Comparison of ENCODE assay signal across 7 worm cellular contexts in the genomic region with DNA sequence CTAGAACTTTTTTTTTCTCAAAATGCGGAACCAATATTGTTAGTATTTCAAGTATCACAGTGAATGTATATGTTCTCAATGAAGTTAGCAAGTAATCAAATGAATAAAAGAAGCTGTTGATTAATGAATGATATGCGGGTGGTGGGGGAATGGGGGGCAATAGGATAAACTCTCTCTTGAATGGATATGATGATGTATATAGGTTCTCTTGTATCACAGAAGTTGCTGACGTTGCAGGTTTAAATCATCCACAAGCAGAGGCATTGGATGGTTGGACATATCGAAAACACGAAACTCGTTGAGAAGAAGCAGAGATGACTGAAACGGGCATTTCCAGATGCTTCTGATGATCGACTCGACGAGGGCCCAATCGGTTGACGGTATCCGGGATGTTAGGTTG.
TF ChIP-seq lines count a peak whose summit lies in the region.

No protein-coding gene starts in this region.

TF ChIP-seq in whole organism, L1 larva, 84 proteins besides CTCF, POLR2A, EP300 and RAD21 (continues in another document):
- no peak for TF ChIP-seq elt-3 (tag; optimal IDR thresholded peaks at IDR 0.05; lab: Kevin White, UChicago)
- TF ChIP-seq ceh-90 (tag; optimal IDR thresholded peaks at IDR 0.05; lab: Kevin White, UChicago), result no peak
- TF ChIP-seq lir-3 (tag; optimal IDR thresholded peaks at IDR 0.05; lab: Kevin White, UChicago; ENCODE audit: poor library complexity), result no peak
- no peak for TF ChIP-seq efl-1 (optimal IDR thresholded peaks at IDR 0.05; lab: Kevin White, UChicago)
- peak in 1 of 2 experiments; percentile 68 for TF ChIP-seq efl-1 (GFP tag; optimal IDR thresholded peaks at IDR 0.05 in 1 of 2; lab: Kevin White, UChicago)
- no peak for TF ChIP-seq ceh-63 (GFP tag; optimal IDR thresholded peaks at IDR 0.05; lab: Kevin White, UChicago)
- TF ChIP-seq skn-1 (tag; optimal IDR thresholded peaks at IDR 0.05; lab: Kevin White, UChicago), result no peak
- no peak for TF ChIP-seq snu-23 (GFP tag; optimal IDR thresholded peaks at IDR 0.05; lab: Kevin White, UChicago)
- TF ChIP-seq zag-1 (tag; optimal IDR thresholded peaks at IDR 0.05; lab: Kevin White, UChicago), result no peak
- peak; percentile 6 for TF ChIP-seq nhr-85 (tag; lab: Kevin White, UChicago)
- no peak for TF ChIP-seq tbx-2 (tag; optimal IDR thresholded peaks at IDR 0.05; lab: Kevin White, UChicago)
- TF ChIP-seq hpl-2 (GFP tag; optimal IDR thresholded peaks at IDR 0.05; lab: Kevin White, UChicago), result no peak
- TF ChIP-seq F16B12.6 (tag; optimal IDR thresholded peaks at IDR 0.05; lab: Kevin White, UChicago), result no peak

TF ChIP-seq in whole organism, L2 larva, 48 proteins besides CTCF, POLR2A, EP300 and RAD21:
- TF ChIP-seq nhr-21 (tag; optimal IDR thresholded peaks at IDR 0.05; lab: Kevin White, UChicago) (peak; percentile 34), ceh-82 (tag; optimal IDR thresholded peaks at IDR 0.05; lab: Kevin White, UChicago) (no peak), ama-1 (optimal IDR thresholded peaks at IDR 0.05; lab: Kevin White, UChicago) (peak; percentile 73), unc-62 (GFP tag; optimal IDR thresholded peaks at IDR 0.05; lab: Kevin White, UChicago) (no peak), sma-9 (GFP tag; optimal IDR thresholded peaks at IDR 0.05; lab: Kevin White, UChicago) (peak; percentile 5), sma-9 (tag; optimal IDR thresholded peaks at IDR 0.05; lab: Kevin White, UChicago) (no peak), mbf-1 (tag; optimal IDR thresholded peaks at IDR 0.05; lab: Kevin White, UChicago) (no peak)

TF ChIP-seq in whole organism, L3 larva, 47 proteins besides CTCF, POLR2A, EP300 and RAD21:
- TF ChIP-seq nhr-25 (tag; optimal IDR thresholded peaks at IDR 0.05; lab: Kevin White, UChicago) (peak; percentile 40), unc-39 (tag; optimal IDR thresholded peaks at IDR 0.05; lab: Kevin White, UChicago) (no peak), ama-1 (optimal IDR thresholded peaks at IDR 0.05; lab: Kevin White, UChicago) (peak; percentile 86), lsy-12 (tag; optimal IDR thresholded peaks at IDR 0.05; lab: Kevin White, UChicago) (no peak)

TF ChIP-seq in whole organism, L4 larva, 104 proteins besides CTCF, POLR2A, EP300 and RAD21:
- no peak for TF ChIP-seq D1046.2 (GFP tag; IDR thresholded peaks at IDR 0.05; lab: Robert Waterston, UW)
- TF ChIP-seq ZK546.5 (tag; optimal IDR thresholded peaks at IDR 0.05; lab: Kevin White, UChicago), result no peak
- no peak for TF ChIP-seq rbr-2 (tag; optimal IDR thresholded peaks at IDR 0.05; lab: Kevin White, UChicago)
- no peak for TF ChIP-seq nhr-42 (GFP tag; IDR thresholded peaks at IDR 0.05; lab: Robert Waterston, UW)
- TF ChIP-seq ama-1 (optimal IDR thresholded peaks at IDR 0.05; lab: Kevin White, UChicago), result peak; percentile 70
- no peak for TF ChIP-seq daf-16 (GFP tag; optimal IDR thresholded peaks at IDR 0.05; lab: Kevin White, UChicago)
- TF ChIP-seq daf-16 (tag; optimal IDR thresholded peaks at IDR 0.05; lab: Kevin White, UChicago), result no peak
- TF ChIP-seq attf-4 (tag; optimal IDR thresholded peaks at IDR 0.05; lab: Kevin White, UChicago), result no peak
TF ChIP-seq in whole organism, L4 larva: peak in this region for 1.

TF ChIP-seq in whole organism, early embryonic, 17 proteins besides CTCF, POLR2A, EP300 and RAD21:
- no peak for TF ChIP-seq B0310.2 (tag; optimal IDR thresholded peaks at IDR 0.05; lab: Kevin White, UChicago)
- no peak for TF ChIP-seq hnd-1 (tag; optimal IDR thresholded peaks at IDR 0.05; lab: Kevin White, UChicago)
- TF ChIP-seq tbx-37 (GFP tag; conservative IDR thresholded peaks at IDR 0.05; lab: Robert Waterston, UW), result no peak
- TF ChIP-seq ceh-36 (tag; optimal IDR thresholded peaks at IDR 0.05; lab: Kevin White, UChicago), result no peak
- TF ChIP-seq scrt-1 (GFP tag; IDR thresholded peaks at IDR 0.05; lab: Robert Waterston, UW), result no peak
- TF ChIP-seq hmbx-1 (tag; optimal IDR thresholded peaks at IDR 0.05; lab: Kevin White, UChicago), result no peak
- TF ChIP-seq hmg-4 (GFP tag; optimal IDR thresholded peaks at IDR 0.05; lab: Kevin White, UChicago), result no peak
- TF ChIP-seq ama-1 (optimal IDR thresholded peaks at IDR 0.05; lab: Kevin White, UChicago), result peak; percentile 57
- TF ChIP-seq sea-1 (GFP tag; conservative IDR thresholded peaks at IDR 0.05; lab: Robert Waterston, UW), result 0 out of 2 replicates have a peak, but pooled peaks have one; percentile 28

TF ChIP-seq in whole organism, midembryonic, 9 proteins besides CTCF, POLR2A, EP300 and RAD21:
- TF ChIP-seq ref-1 (GFP tag; conservative IDR thresholded peaks at IDR 0.05; lab: Robert Waterston, UW) (no peak), flt-1 (GFP tag; IDR thresholded peaks at IDR 0.05; lab: Robert Waterston, UW) (peak; percentile 58; the same call in 1 of the 2 replicates)
TF ChIP-seq in whole organism, midembryonic: peak in this region for 1.

TF ChIP-seq in whole organism, young adult, 124 proteins besides CTCF, POLR2A, EP300 and RAD21:
- 0 out of 2 replicates have a peak, but pooled peaks have one; percentile 10 for TF ChIP-seq Y56A3A.18 (GFP tag; IDR thresholded peaks at IDR 0.05; lab: Robert Waterston, UW)
- no peak for TF ChIP-seq hmg-20 (GFP tag; IDR thresholded peaks at IDR 0.05; lab: Robert Waterston, UW)
- no peak for TF ChIP-seq B0261.1 (tag; optimal IDR thresholded peaks at IDR 0.05; lab: Kevin White, UChicago)
- no peak for TF ChIP-seq F52B5.7 (tag; optimal IDR thresholded peaks at IDR 0.05; lab: Kevin White, UChicago)
- no peak for TF ChIP-seq nhr-120 (GFP tag; IDR thresholded peaks at IDR 0.05; lab: Robert Waterston, UW)
- TF ChIP-seq snpc-3.4 (tag; optimal IDR thresholded peaks at IDR 0.05; lab: Kevin White, UChicago), result no peak
- no peak for TF ChIP-seq him-1 (tag; optimal IDR thresholded peaks at IDR 0.05; lab: Kevin White, UChicago)
